Worm (Caenorhabditis elegans): ENCODE measurements around the gene npr-37.

The npr-37 gene

DNA sequence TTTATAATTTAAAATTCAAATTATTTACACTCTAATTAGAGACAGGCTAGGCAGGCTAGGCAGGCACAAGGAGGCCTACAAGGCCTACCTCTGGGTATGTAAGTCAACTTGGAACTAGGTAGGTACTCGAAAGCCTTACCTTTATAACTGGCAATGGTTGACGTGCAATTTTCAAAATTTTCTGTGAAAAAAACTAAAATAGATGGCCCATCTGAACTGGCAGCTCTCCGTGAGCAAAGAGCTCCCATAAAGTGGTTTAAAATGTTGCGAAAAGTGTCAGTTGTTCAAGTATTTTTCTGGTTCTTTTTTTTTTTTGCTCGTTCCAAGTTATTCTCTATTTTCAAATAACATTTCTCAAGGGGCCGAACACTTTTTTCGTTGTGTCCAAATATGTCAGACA lies 3.0 kb upstream of the npr-37 start:
- TF ChIP-seq lsl-1 (GFP tag; optimal IDR thresholded peaks at IDR 0.05) (no peak), aptf-2 (GFP tag; conservative IDR thresholded peaks at IDR 0.05) (no peak), ama-1 (optimal IDR thresholded peaks at IDR 0.05) (no peak), ama-1 (GFP tag; optimal IDR thresholded peaks at IDR 0.05) (no peak), xnd-1 (tag; optimal IDR thresholded peaks at IDR 0.05) (no peak)

DNA sequence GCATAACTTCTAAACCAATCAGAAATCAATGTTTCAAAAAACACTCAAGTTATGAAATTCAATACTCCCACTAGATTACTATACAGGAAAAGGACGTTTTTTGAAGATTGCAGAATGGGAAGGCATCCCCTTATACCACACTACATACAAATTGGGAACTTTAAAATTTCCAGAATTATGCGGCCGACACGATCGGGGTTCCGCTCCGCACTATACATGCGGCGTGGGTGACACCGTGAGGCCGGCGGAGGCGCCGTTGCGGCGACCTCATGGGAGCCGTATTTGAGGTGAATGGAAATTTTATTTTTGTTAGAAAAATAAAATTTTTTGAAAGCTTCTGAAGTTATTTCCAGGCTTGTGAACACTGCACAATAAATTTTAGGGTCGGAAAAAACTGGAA lies 12.7 kb downstream of the npr-37 start:
- TF ChIP-seq F37B4.10 (GFP tag; IDR thresholded peaks at IDR 0.05) = no peak
- TF ChIP-seq sea-2 (GFP tag; IDR thresholded peaks at IDR 0.05) = no peak
- TF ChIP-seq snpc-4 (GFP tag; optimal IDR thresholded peaks at IDR 0.05) = no peak
- TF ChIP-seq snpc-4 (tag; optimal IDR thresholded peaks at IDR 0.05) = peak in 1 of 4 experiments; percentile 76
- TF ChIP-seq hmg-1.2 (GFP tag; IDR thresholded peaks at IDR 0.05) = peak; percentile 54
- TF ChIP-seq ztf-18 (tag; optimal IDR thresholded peaks at IDR 0.05) = no peak
- peak; percentile 52 for TF ChIP-seq snpc-1.1 (tag; optimal IDR thresholded peaks at IDR 0.05; ENCODE audit: insufficient read depth)
- 0 out of 2 replicates have a peak, but pooled peaks have one; percentile 11 for TF ChIP-seq mcd-1 (GFP tag; IDR thresholded peaks at IDR 0.05)
- TF ChIP-seq fkh-3 (tag; optimal IDR thresholded peaks at IDR 0.05) = no peak
- TF ChIP-seq nhr-90 (tag; optimal IDR thresholded peaks at IDR 0.05) = no peak
- no peak for TF ChIP-seq dox-1 (GFP tag; IDR thresholded peaks at IDR 0.05)

DNA sequence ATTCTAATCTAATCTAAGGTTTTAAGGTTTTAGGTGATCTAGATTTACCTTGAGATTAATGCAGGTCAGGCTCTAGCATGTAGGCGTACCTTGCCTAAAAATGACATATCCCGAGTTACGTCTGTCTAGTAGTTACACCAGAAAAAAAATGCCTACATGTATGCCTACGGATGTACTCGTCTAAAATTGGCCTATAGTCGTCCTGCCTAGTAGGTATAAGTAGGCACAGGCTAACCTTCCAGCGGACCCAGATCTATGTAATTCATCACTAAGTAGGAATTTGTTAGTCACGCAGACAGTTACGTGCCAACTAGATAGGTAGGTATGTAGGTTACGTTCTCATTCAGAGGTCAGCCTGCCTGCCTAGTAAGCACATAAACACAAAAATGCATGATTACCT lies 13.7 kb downstream of the npr-37 start:
- TF ChIP-seq hlh-12 (tag; optimal IDR thresholded peaks at IDR 0.05) (no peak), nfya-1 (tag; optimal IDR thresholded peaks at IDR 0.05; ENCODE audit: borderline replicate concordance, insufficient read depth) (no peak), bed-1 (GFP tag; IDR thresholded peaks at IDR 0.05) (no peak), pha-4 (tag; optimal IDR thresholded peaks at IDR 0.05) (no peak), egl-18 (GFP tag; IDR thresholded peaks at IDR 0.05) (no peak), aptf-2 (GFP tag; conservative IDR thresholded peaks at IDR 0.05) (no peak)

DNA sequence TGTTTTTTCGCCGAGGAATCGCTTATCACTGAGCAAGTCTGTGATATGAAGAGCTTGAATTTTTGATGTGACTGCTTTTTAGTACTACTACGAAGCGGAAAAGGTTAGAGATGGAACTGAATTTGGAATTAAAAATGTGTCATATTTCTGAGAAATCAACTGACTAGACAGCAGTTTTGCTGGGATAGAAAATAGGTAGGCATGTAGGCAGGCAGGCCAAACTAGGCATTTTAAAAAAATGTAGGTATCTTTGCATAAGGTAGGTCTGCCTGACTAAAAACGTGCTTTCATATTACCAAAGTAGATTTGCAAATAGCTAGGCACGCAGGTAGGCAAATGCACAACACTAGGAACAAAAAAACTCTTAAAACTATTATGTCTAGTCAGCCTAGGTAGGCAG lies 14.4 kb downstream of the npr-37 start:
- no peak for TF ChIP-seq hlh-26 (GFP tag; conservative IDR thresholded peaks at IDR 0.05)
- TF ChIP-seq let-526 (GFP tag; IDR thresholded peaks at IDR 0.05) = no peak
- no peak for TF ChIP-seq lin-40 (tag; optimal IDR thresholded peaks at IDR 0.05)
- no peak for TF ChIP-seq ceh-58 (GFP tag; IDR thresholded peaks at IDR 0.05)
- TF ChIP-seq ceh-40 (GFP tag; IDR thresholded peaks at IDR 0.05) = no peak
- no peak for TF ChIP-seq hmg-20 (GFP tag; IDR thresholded peaks at IDR 0.05)
- no peak for TF ChIP-seq xnd-1 (tag; optimal IDR thresholded peaks at IDR 0.05)
- no peak for TF ChIP-seq T07F8.4 (tag; optimal IDR thresholded peaks at IDR 0.05)
- TF ChIP-seq lsy-27 (tag; optimal IDR thresholded peaks at IDR 0.05; ENCODE audit: borderline replicate concordance, insufficient read depth) = no peak
- no peak for TF ChIP-seq F23B12.7 (tag; optimal IDR thresholded peaks at IDR 0.05; ENCODE audit: insufficient read depth)
- TF ChIP-seq attf-6 (GFP tag; IDR thresholded peaks at IDR 0.05) = no peak
- no peak for TF ChIP-seq athp-1 (tag; optimal IDR thresholded peaks at IDR 0.05)

DNA sequence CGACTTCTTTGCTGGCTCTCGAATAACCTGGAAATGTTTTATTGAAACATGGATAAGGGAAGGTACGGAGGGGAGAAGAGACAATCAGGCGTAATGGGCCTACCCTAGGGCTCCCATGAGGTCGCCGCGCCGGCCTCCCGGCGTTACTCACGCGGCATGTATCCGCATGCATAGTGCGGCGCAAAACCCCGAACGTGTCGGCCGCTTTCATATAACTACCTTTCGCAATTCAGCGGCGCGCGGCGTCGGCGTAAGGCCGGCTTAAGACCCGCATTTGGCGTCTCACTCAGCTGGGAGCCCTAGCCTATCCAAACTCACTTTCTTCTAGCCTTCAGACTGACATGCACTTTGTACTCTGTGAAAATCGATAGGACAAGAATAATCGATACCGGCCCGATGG lies 18.9 kb downstream of the npr-37 start:
- TF ChIP-seq die-1 (tag; optimal IDR thresholded peaks at IDR 0.05) (no peak), hmg-1.2 (GFP tag; IDR thresholded peaks at IDR 0.05) (no peak), snpc-4 (GFP tag; optimal IDR thresholded peaks at IDR 0.05) (no peak), snpc-4 (tag; optimal IDR thresholded peaks at IDR 0.05) (peak in 3 of 4 experiments; percentile 6 to 82 (median 38)), hsf-1 (GFP tag; IDR thresholded peaks at IDR 0.05) (no peak), efl-1 (GFP tag; optimal IDR thresholded peaks at IDR 0.05) (no peak), ztf-28 (GFP tag; IDR thresholded peaks at IDR 0.05) (0 out of 2 replicates have a peak, but pooled peaks have one; percentile 43), Y53F4B.3 (GFP tag; IDR thresholded peaks at IDR 0.05) (no peak), zfh-2 (GFP tag; conservative IDR thresholded peaks at IDR 0.05) (peak; percentile 80), nhr-90 (tag; optimal IDR thresholded peaks at IDR 0.05) (no peak), lin-35 (GFP tag; optimal IDR thresholded peaks at IDR 0.05) (no peak), rpc-1 (optimal IDR thresholded peaks at IDR 0.05) (no peak), rpc-1 (tag; optimal IDR thresholded peaks at IDR 0.05) (no peak), nhr-80 (tag; optimal IDR thresholded peaks at IDR 0.05) (no peak), akir-1 (GFP tag; optimal IDR thresholded peaks at IDR 0.05) (no peak), K11D2.4 (GFP tag; IDR thresholded peaks at IDR 0.05) (0 out of 2 replicates have a peak, but pooled peaks have one; percentile 50), bed-1 (GFP tag; IDR thresholded peaks at IDR 0.05) (no peak)

All from whole organism, young adult.